Worm (Caenorhabditis elegans) whole organism, young adult: ENCODE data around the gene asp-5.

Experiments
- B0336.3 ChIP-seq: fragments of 200-800 bp; sonication (Bioruptor generic); IDR thresholded peaks from 2 replicates; pipeline ENCODE4 v1.3.6; 2022; ENCODE audit warnings: missing genetic modification characterization, missing compliant biosample characterization
- C06A6.2 ChIP-seq: fragments of 200-800 bp; sonication (Bioruptor generic); conservative IDR thresholded peaks from 2 replicates; pipeline ENCODE4 v1.3.6; 2022; ENCODE audit warnings: missing genetic modification characterization, missing compliant biosample characterization
- D2030.7 ChIP-seq: fragments of 200-800 bp; sonication (Bioruptor generic); IDR thresholded peaks from 2 replicates; pipeline ENCODE4 v1.3.6; 2022; ENCODE audit warnings: missing genetic modification reagents, missing genetic modification characterization, missing compliant biosample characterization
- F10E7.11 ChIP-seq: sonication (generic microtip); optimal IDR thresholded peaks from 2 replicates; lab custom pipeline; 2017; ENCODE audit warnings: mild to moderate bottlenecking, missing genetic modification characterization, moderate library complexity, missing compliant biosample characterization
- F39B2.1 ChIP-seq: fragments of 200-800 bp; sonication (Bioruptor generic); IDR thresholded peaks from 2 replicates; pipeline ENCODE4 v1.3.6; 2022; ENCODE audit warnings: missing genetic modification reagents, missing genetic modification characterization, missing compliant biosample characterization
- F52B5.7 ChIP-seq: sonication (generic microtip); optimal IDR thresholded peaks from 2 replicates; lab custom pipeline; 2016; ENCODE audit warnings: mild to moderate bottlenecking, missing genetic modification characterization, missing compliant biosample characterization
- F55B11.4 ChIP-seq: sonication (generic microtip); optimal IDR thresholded peaks from 2 replicates; lab custom pipeline; 2016; ENCODE audit warnings: missing compliant biosample characterization, missing genetic modification characterization, borderline replicate concordance; ENCODE audit not compliant: insufficient read depth
- F57C9.4 ChIP-seq: sonication (generic microtip); optimal IDR thresholded peaks from 2 replicates; lab custom pipeline; 2017; ENCODE audit warnings: mild to moderate bottlenecking, missing genetic modification characterization, missing compliant biosample characterization
- K12H6.12 ChIP-seq: fragments of 200-800 bp; sonication (Bioruptor generic); optimal IDR thresholded peaks from 2 replicates; lab custom pipeline; 2018; ENCODE audit warnings: mild to moderate bottlenecking, missing genetic modification characterization, missing compliant biosample characterization
- T07F8.4 ChIP-seq: sonication (generic microtip); optimal IDR thresholded peaks from 2 replicates; lab custom pipeline; 2016; ENCODE audit warnings: mild to moderate bottlenecking, missing genetic modification characterization, moderate library complexity, missing compliant biosample characterization
- Y53F4B.3 ChIP-seq: fragments of 200-800 bp; sonication (Bioruptor generic); IDR thresholded peaks from 2 replicates; pipeline ENCODE4 v1.3.6; 2022; ENCODE audit warnings: missing genetic modification reagents, missing genetic modification characterization, missing compliant biosample characterization
- ama-1 ChIP-seq, 3 experiments: fragments of 150-350 bp in 1 of 3; sonication (generic microtip) in 2 of 3; optimal IDR thresholded peaks; 2 replicates each; lab custom pipeline; 2014 to 2018; ENCODE audit warnings: missing biosample characterization in 2 of 3, missing genetic modification characterization in 2 of 3, missing genetic modification reagents in 2 of 3
- aptf-3 ChIP-seq: fragments of 200-800 bp; sonication (Bioruptor generic); IDR thresholded peaks from 2 replicates; pipeline ENCODE4 v1.3.6; 2022; ENCODE audit warnings: missing genetic modification characterization, missing compliant biosample characterization
- atf-7 ChIP-seq: sonication (generic microtip); optimal IDR thresholded peaks from 2 replicates; lab custom pipeline; 2017; ENCODE audit warnings: mild to moderate bottlenecking, missing genetic modification characterization, missing compliant biosample characterization
- attf-3 ChIP-seq: fragments of 200-800 bp; sonication (Bioruptor generic); conservative IDR thresholded peaks from 2 replicates; pipeline ENCODE4 v1.3.6; 2022; ENCODE audit warnings: missing genetic modification reagents, missing genetic modification characterization, missing compliant biosample characterization
- attf-6 ChIP-seq: fragments of 200-800 bp; sonication (Bioruptor generic); IDR thresholded peaks from 2 replicates; pipeline ENCODE4 v1.3.6; 2022; ENCODE audit warnings: missing genetic modification reagents, missing genetic modification characterization, missing compliant biosample characterization
- ccch-3 ChIP-seq: fragments of 200-800 bp; sonication (Bioruptor generic); optimal IDR thresholded peaks from 2 replicates; lab custom pipeline; 2018; ENCODE audit warnings: mild to moderate bottlenecking, missing genetic modification characterization, missing compliant biosample characterization
- cebp-1 ChIP-seq, 2 experiments: fragments of 200-800 bp in 1 of 2; sonication (Bioruptor generic) in 1 of 2; sonication (generic microtip) in 1 of 2; IDR thresholded peaks in 1 of 2; optimal IDR thresholded peaks in 1 of 2; 2 replicates each; pipeline versions ENCODE4 v1.3.6 to Lab custom; 2017 to 2022; ENCODE audit warnings: missing compliant biosample characterization in 2 of 2, missing genetic modification characterization in 2 of 2, mild to moderate bottlenecking in 1 of 2, missing genetic modification reagents in 1 of 2, moderate library complexity in 1 of 2
- ceh-27 ChIP-seq: fragments of 200-800 bp; sonication (Bioruptor generic); optimal IDR thresholded peaks from 2 replicates; lab custom pipeline; 2018; ENCODE audit warnings: mild to moderate bottlenecking, missing genetic modification characterization, moderate library complexity, missing compliant biosample characterization
- ceh-91 ChIP-seq: fragments of 200-800 bp; sonication (Bioruptor generic); IDR thresholded peaks from 2 replicates; pipeline ENCODE4 v1.3.6; 2022; ENCODE audit warnings: missing genetic modification reagents, missing genetic modification characterization, missing compliant biosample characterization
- chd-7 ChIP-seq: sonication (generic microtip); optimal IDR thresholded peaks from 2 replicates; lab custom pipeline; 2016; ENCODE audit warnings: mild to moderate bottlenecking, missing genetic modification characterization, moderate library complexity, missing compliant biosample characterization
- egl-44 ChIP-seq: fragments of 200-800 bp; sonication (Bioruptor generic); IDR thresholded peaks from 2 replicates; pipeline ENCODE4 v1.3.6; 2022; ENCODE audit warnings: missing genetic modification reagents, missing genetic modification characterization, missing compliant biosample characterization
- ekl-4 ChIP-seq: fragments of 200-800 bp; sonication (Bioruptor generic); IDR thresholded peaks from 2 replicates; pipeline ENCODE4 v1.3.6; 2022; ENCODE audit warnings: missing genetic modification reagents, missing genetic modification characterization, missing compliant biosample characterization
- ets-4 ChIP-seq: fragments of 200-800 bp; sonication (Bioruptor generic); optimal IDR thresholded peaks from 2 replicates; lab custom pipeline; 2018; ENCODE audit warnings: mild to moderate bottlenecking, missing genetic modification characterization, missing compliant biosample characterization
- fkh-3 ChIP-seq: sonication (generic microtip); optimal IDR thresholded peaks from 2 replicates; lab custom pipeline; 2016; ENCODE audit warnings: mild to moderate bottlenecking, missing genetic modification characterization, missing compliant biosample characterization
- hrde-1 ChIP-seq: sonication (generic microtip); optimal IDR thresholded peaks from 2 replicates; lab custom pipeline; 2016; ENCODE audit warnings: missing genetic modification characterization, mild to moderate bottlenecking, missing compliant biosample characterization, moderate library complexity, missing genotype, missing genetic modification reagents, borderline replicate concordance
- let-526 ChIP-seq: fragments of 200-800 bp; sonication (Bioruptor generic); IDR thresholded peaks from 2 replicates; pipeline ENCODE4 v1.3.6; 2022; ENCODE audit warnings: missing genetic modification reagents, missing genetic modification characterization, missing compliant biosample characterization
- lin-35 ChIP-seq, 3 experiments: fragments of 150-350 bp in 2 of 3; sonication (generic microtip) in 1 of 3; optimal IDR thresholded peaks; 2 replicates each; lab custom pipeline; 2014 to 2018; ENCODE audit warnings: missing biosample characterization in 3 of 3, missing genetic modification characterization in 3 of 3, missing genetic modification reagents in 3 of 3
- lin-40 ChIP-seq: sonication (generic microtip); optimal IDR thresholded peaks from 2 replicates; lab custom pipeline; 2016; ENCODE audit warnings: missing genetic modification characterization, mild to moderate bottlenecking, missing compliant biosample characterization, missing genotype, missing genetic modification reagents
- lsl-1 ChIP-seq: fragments of 200-800 bp; sonication (Bioruptor generic); optimal IDR thresholded peaks from 2 replicates; lab custom pipeline; 2018; ENCODE audit warnings: mild to moderate bottlenecking, missing genetic modification characterization, moderate library complexity, missing compliant biosample characterization
- madf-10 ChIP-seq: sonication (generic microtip); optimal IDR thresholded peaks from 2 replicates; lab custom pipeline; 2016; ENCODE audit warnings: mild to moderate bottlenecking, missing genetic modification characterization, missing compliant biosample characterization
- madf-6 ChIP-seq: fragments of 200-800 bp; sonication (Bioruptor generic); IDR thresholded peaks from 2 replicates; pipeline ENCODE4 v1.3.6; 2022; ENCODE audit warnings: missing genetic modification reagents, missing genetic modification characterization, missing compliant biosample characterization
- mcd-1 ChIP-seq: fragments of 200-800 bp; sonication (Bioruptor generic); IDR thresholded peaks from 2 replicates; pipeline ENCODE4 v1.3.6; 2022; ENCODE audit warnings: missing genetic modification reagents, missing genetic modification characterization, missing compliant biosample characterization
- mel-28 ChIP-seq: sonication (generic microtip); optimal IDR thresholded peaks from 2 replicates; lab custom pipeline; 2016; ENCODE audit warnings: borderline replicate concordance, mild to moderate bottlenecking, missing genetic modification characterization, missing compliant biosample characterization
- mxl-1 ChIP-seq: sonication (generic microtip); optimal IDR thresholded peaks from 2 replicates; lab custom pipeline; 2016; ENCODE audit warnings: missing genetic modification characterization, missing compliant biosample characterization
- nfya-1 ChIP-seq: sonication (generic microtip); optimal IDR thresholded peaks from 2 replicates; lab custom pipeline; 2017; ENCODE audit warnings: antibody characterized with exemption, missing compliant biosample characterization, missing genetic modification characterization, borderline replicate concordance; ENCODE audit not compliant: insufficient read depth
- nhr-179 ChIP-seq: sonication (generic microtip); optimal IDR thresholded peaks from 2 replicates; lab custom pipeline; 2016; ENCODE audit warnings: mild to moderate bottlenecking, missing genetic modification characterization, missing compliant biosample characterization
- nhr-27 ChIP-seq: fragments of 200-800 bp; sonication (Bioruptor generic); optimal IDR thresholded peaks from 2 replicates; lab custom pipeline; 2018; ENCODE audit warnings: mild to moderate bottlenecking, missing genetic modification characterization, moderate library complexity, missing compliant biosample characterization
- nhr-80 ChIP-seq: sonication (generic microtip); optimal IDR thresholded peaks from 2 replicates; lab custom pipeline; 2016; ENCODE audit warnings: missing genetic modification characterization, missing compliant biosample characterization
- nhr-90 ChIP-seq: sonication (generic microtip); optimal IDR thresholded peaks from 2 replicates; lab custom pipeline; 2016; ENCODE audit warnings: missing genotype, mild to moderate bottlenecking, missing genetic modification characterization, missing compliant biosample characterization
- pbrm-1 ChIP-seq: fragments of 200-800 bp; sonication (Bioruptor generic); IDR thresholded peaks from 2 replicates; pipeline ENCODE4 v1.3.6; 2022; ENCODE audit warnings: missing genetic modification reagents, missing genetic modification characterization, missing compliant biosample characterization
- pha-4 ChIP-seq: fragments of 150-350 bp; sonication (generic microtip); optimal IDR thresholded peaks from 2 replicates; lab custom pipeline; 2014; ENCODE audit warnings: missing biosample characterization, missing genetic modification reagents, missing genetic modification characterization
- rec-8 ChIP-seq, 2 experiments: sonication (generic microtip); optimal IDR thresholded peaks; 2 replicates each; lab custom pipeline; 2016; ENCODE audit warnings: mild to moderate bottlenecking in 2 of 2, missing genetic modification characterization in 2 of 2, missing genetic modification reagents in 2 of 2, missing genotype in 2 of 2, missing biosample characterization in 1 of 2, missing compliant biosample characterization in 1 of 2, moderate library complexity in 1 of 2
- somi-1 ChIP-seq: fragments of 200-800 bp; sonication (Bioruptor generic); optimal IDR thresholded peaks from 2 replicates; lab custom pipeline; 2018; ENCODE audit warnings: mild to moderate bottlenecking, missing genetic modification characterization, missing compliant biosample characterization
- zim-3 ChIP-seq: sonication (generic microtip); optimal IDR thresholded peaks from 2 replicates; lab custom pipeline; 2017; ENCODE audit warnings: mild to moderate bottlenecking, missing genetic modification characterization, moderate library complexity, missing compliant biosample characterization
- ztf-22 ChIP-seq: fragments of 200-800 bp; sonication (Bioruptor generic); optimal IDR thresholded peaks from 2 replicates; lab custom pipeline; 2018; ENCODE audit warnings: mild to moderate bottlenecking, missing genetic modification characterization, moderate library complexity, missing compliant biosample characterization
- ztf-26 ChIP-seq: sonication (generic microtip); optimal IDR thresholded peaks from 2 replicates; lab custom pipeline; 2017; ENCODE audit warnings: missing genetic modification characterization, missing compliant biosample characterization
- ztf-3 ChIP-seq: fragments of 200-800 bp; sonication (Bioruptor generic); optimal IDR thresholded peaks from 2 replicates; lab custom pipeline; 2018; ENCODE audit warnings: mild to moderate bottlenecking, missing genetic modification characterization, missing compliant biosample characterization

The asp-5 gene

DNA sequence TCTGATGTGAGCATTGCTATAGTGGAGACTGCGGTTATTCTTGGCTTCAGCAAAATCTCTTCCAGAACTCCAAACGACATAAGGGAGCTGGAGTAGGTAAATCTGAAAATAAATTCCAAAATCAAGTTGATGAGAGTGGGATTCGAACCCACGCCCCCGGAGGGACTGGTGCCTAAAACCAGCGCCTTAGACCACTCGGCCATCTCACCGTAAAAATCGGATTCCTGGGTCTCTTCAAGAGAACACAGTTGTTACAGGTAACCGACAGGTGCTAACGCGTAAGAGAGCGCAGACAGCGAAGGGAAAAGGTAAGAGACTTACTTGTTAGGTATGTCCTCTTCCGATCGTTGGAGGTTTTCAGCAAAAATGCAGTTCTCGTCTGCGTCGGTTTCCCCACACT is 36.9 kb upstream of the asp-5 start (continued):
- TF ChIP-seq ztf-22 (GFP tag; lab: Kevin White, UChicago) (no peak), mxl-1 (tag; lab: Kevin White, UChicago) (no peak), chd-7 (no peak), F52B5.7 (tag; lab: Kevin White, UChicago) (peak; percentile 13), let-526 (no peak), rec-8 (tag; optimal IDR thresholded peaks at IDR 0.05; lab: Kevin White, UChicago) (no peak), ekl-4 (GFP tag; lab: Robert Waterston, UW) (no peak; the same call in 1 of the 2 replicates), ztf-3 (GFP tag; lab: Kevin White, UChicago) (no peak), lsl-1 (GFP tag; lab: Kevin White, UChicago) (peak; percentile 26), ceh-91 (GFP tag; lab: Robert Waterston, UW) (no peak), cebp-1 (GFP tag; IDR thresholded peaks at IDR 0.05; lab: Robert Waterston, UW) (no peak), cebp-1 (tag; optimal IDR thresholded peaks at IDR 0.05; lab: Kevin White, UChicago) (no peak), hrde-1 (tag; lab: Kevin White, UChicago) (no peak), nhr-27 (no peak), somi-1 (GFP tag; lab: Kevin White, UChicago) (no peak), nhr-90 (tag; lab: Kevin White, UChicago) (peak; percentile 66), pbrm-1 (GFP tag; lab: Robert Waterston, UW) (peak; percentile 78; the same call in 1 of the 2 replicates), aptf-3 (no peak), ztf-26 (tag; lab: Kevin White, UChicago) (no peak), Y53F4B.3 (GFP tag; lab: Robert Waterston, UW) (no peak), egl-44 (GFP tag; lab: Robert Waterston, UW) (no peak), ama-1 (optimal IDR thresholded peaks at IDR 0.05; lab: Kevin White, UChicago) (no peak), ama-1 (GFP tag; optimal IDR thresholded peaks at IDR 0.05; lab: Kevin White, UChicago) (no peak), B0336.3 (GFP tag; lab: Robert Waterston, UW) (no peak), mel-28 (tag; lab: Kevin White, UChicago) (no peak), F55B11.4 (no peak), nhr-179 (tag; lab: Kevin White, UChicago) (no peak), fkh-3 (tag; lab: Kevin White, UChicago) (no peak), nfya-1 (tag; lab: Kevin White, UChicago) (no peak), pha-4 (tag; lab: Kevin White, UChicago) (no peak), T07F8.4 (tag; lab: Kevin White, UChicago) (peak; percentile 10), F10E7.11 (tag; lab: Kevin White, UChicago) (no peak), ccch-3 (no peak), zim-3 (tag; lab: Kevin White, UChicago) (no peak), F57C9.4 (tag; lab: Kevin White, UChicago) (no peak), lin-35 (GFP tag; optimal IDR thresholded peaks at IDR 0.05; lab: Kevin White, UChicago) (no peak), mcd-1 (GFP tag; lab: Robert Waterston, UW) (no peak), ceh-27 (GFP tag; lab: Kevin White, UChicago) (peak; percentile 38), nhr-80 (tag; lab: Kevin White, UChicago) (peak; percentile 36), attf-6 (GFP tag; lab: Robert Waterston, UW) (0 out of 2 replicates have a peak, but pooled peaks have one; percentile 29), D2030.7 (GFP tag; lab: Robert Waterston, UW) (peak; percentile 54), C06A6.2 (no peak), atf-7 (no peak), lin-40 (no peak), madf-6 (GFP tag; lab: Robert Waterston, UW) (no peak; the same call in 1 of the 2 replicates), K12H6.12 (tag; lab: Kevin White, UChicago) (no peak), madf-10 (tag; lab: Kevin White, UChicago) (peak; percentile 9), ets-4 (no peak), attf-3 (GFP tag; lab: Robert Waterston, UW) (no peak), F39B2.1 (no peak)
